Worm (Caenorhabditis elegans) whole organism, L1 larva: ENCODE results near the gene Y1A5A.1.

Experiments
- mep-1 ChIP-seq: fragments of 150-350 bp; optimal IDR thresholded peaks from 2 replicates; lab custom pipeline; 2014; ENCODE audit warnings: missing biosample characterization, missing genetic modification characterization
- nhr-85 ChIP-seq: sonication (generic microtip); peaks from one replicate; lab custom pipeline; 2016; ENCODE audit warnings: missing genetic modification characterization, inconsistent platforms, missing compliant biosample characterization

- TF ChIP-seq nhr-85 (tag; lab: Kevin White, UChicago), result no peak
- no peak for TF ChIP-seq mep-1 (tag; lab: Kevin White, UChicago)
These were observed 41.6 kb upstream of the Y1A5A.1 start, which contains the start of gene T02C12.5 for ce11 chrIII:4028061-4028460.
